Worm (Caenorhabditis elegans) whole organism, midembryonic: Measurements from ENCODE around the gene pals-19.

ENCODE experiments used
- cog-1 ChIP-seq: sonication (generic microtip); optimal IDR thresholded peaks from 2 replicates; lab custom pipeline; 2016; ENCODE audit warnings: missing genetic modification characterization, missing compliant biosample characterization
- flt-1 ChIP-seq: fragments of 200-800 bp; sonication (Bioruptor generic); IDR thresholded peaks from 2 replicates; pipeline ENCODE4 v1.3.6; 2022; ENCODE audit warnings: missing genetic modification characterization, missing compliant biosample characterization
- klf-2 ChIP-seq: fragments of 200-800 bp; sonication (Bioruptor generic); conservative IDR thresholded peaks from 2 replicates; pipeline ENCODE4 v1.3.6; 2022; ENCODE audit warnings: missing genetic modification reagents, missing genetic modification characterization, missing compliant biosample characterization
- med-1 ChIP-seq: sonication (generic microtip); optimal IDR thresholded peaks from 2 replicates; lab custom pipeline; 2017; ENCODE audit warnings: missing genetic modification characterization, mild to moderate bottlenecking, missing compliant biosample characterization, antibody characterized with exemption, missing genetic modification reagents; ENCODE audit not compliant: insufficient read depth
- ztf-23 ChIP-seq: fragments of 200-800 bp; sonication (Bioruptor generic); IDR thresholded peaks from 2 replicates; pipeline ENCODE4 v1.3.6; 2022; ENCODE audit warnings: missing genetic modification reagents, missing genetic modification characterization, missing compliant biosample characterization

DNA sequence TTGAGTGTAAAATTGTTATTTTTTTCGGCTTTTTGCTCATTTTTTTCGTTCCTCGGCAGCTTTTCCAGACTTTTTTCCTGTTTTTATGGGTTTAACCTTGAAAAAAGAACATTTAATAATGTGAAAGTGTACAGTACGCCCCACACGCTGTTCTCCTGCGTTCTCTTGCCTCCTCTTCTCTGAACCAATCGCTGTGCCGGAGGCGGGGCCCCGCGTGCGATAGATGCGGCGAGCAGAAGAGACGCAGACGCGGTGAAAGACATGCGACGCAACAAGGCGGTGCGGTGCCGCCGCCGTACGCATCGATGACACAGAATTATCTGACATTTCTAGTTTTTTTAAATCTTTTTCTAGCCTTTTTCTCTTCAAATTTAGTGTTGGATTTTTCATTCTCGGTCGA, 35.0 kb downstream of the pals-19 start:
- no peak for TF ChIP-seq flt-1 (GFP tag; lab: Robert Waterston, UW)
- TF ChIP-seq cog-1 (tag; lab: Kevin White, UChicago), result no peak
- no peak for TF ChIP-seq med-1 (GFP tag; lab: Kevin White, UChicago)
- no peak for TF ChIP-seq klf-2 (GFP tag; lab: Robert Waterston, UW)
- no peak for TF ChIP-seq ztf-23 (GFP tag; lab: Robert Waterston, UW)
